Worm (Caenorhabditis elegans) whole organism, L4/young adult: Measurements from ENCODE around the gene T21E8.6.

Experiments used
- W03F9.2 ChIP-seq: fragments of 150-350 bp; optimal IDR thresholded peaks from 2 replicates; lab custom pipeline; 2014; ENCODE audit warnings: missing biosample characterization, missing genetic modification characterization
- dao-5 ChIP-seq: sonication (generic microtip); optimal IDR thresholded peaks from 2 replicates; lab custom pipeline; 2016; ENCODE audit warnings: missing genotype, missing genetic modification characterization, moderate library complexity, missing compliant biosample characterization
- him-1 ChIP-seq: sonication (generic microtip); optimal IDR thresholded peaks from 2 replicates; lab custom pipeline; 2016; ENCODE audit warnings: missing genotype, missing genetic modification reagents, missing genetic modification characterization, missing compliant biosample characterization

The T21E8.6 gene

ce11 chrX:10881984-10882383 lies at the start of gene T21E8.6:
TSS of gene T21E8.6 (plus strand) at chrX:10882284.
- TF ChIP-seq dao-5 (tag; lab: Kevin White, UChicago) (no peak), him-1 (tag; lab: Kevin White, UChicago) (no peak), W03F9.2 (tag; lab: Kevin White, UChicago) (no peak)

DNA sequence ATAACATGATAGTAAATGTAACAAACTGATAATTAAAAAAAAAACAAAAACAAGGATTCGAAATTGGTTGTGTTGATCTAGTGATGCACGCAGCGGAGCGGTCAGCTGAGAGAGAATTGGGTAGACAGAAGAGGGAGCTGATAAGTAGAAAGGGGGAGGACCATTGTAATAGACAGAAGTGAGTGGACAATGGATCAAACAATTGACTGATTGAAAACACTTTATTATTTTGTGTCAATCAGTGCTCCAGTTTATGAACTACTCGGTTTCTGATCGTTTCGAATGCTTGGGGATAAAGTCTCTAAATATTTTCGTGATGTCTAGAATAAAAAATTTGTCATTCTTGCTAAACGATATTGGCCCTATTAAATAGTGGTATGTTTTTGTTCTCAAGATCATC lies 47.5 kb upstream of the T21E8.6 start:
- TF ChIP-seq W03F9.2 (tag; lab: Kevin White, UChicago) (no peak), him-1 (tag; lab: Kevin White, UChicago) (no peak), dao-5 (tag; lab: Kevin White, UChicago) (no peak)

ce11 chrX:10837609-10838008 lies 44.5 kb upstream of the T21E8.6 start:
- TF ChIP-seq W03F9.2 (tag; lab: Kevin White, UChicago) (no peak), him-1 (tag; lab: Kevin White, UChicago) (no peak), dao-5 (tag; lab: Kevin White, UChicago) (no peak)

DNA sequence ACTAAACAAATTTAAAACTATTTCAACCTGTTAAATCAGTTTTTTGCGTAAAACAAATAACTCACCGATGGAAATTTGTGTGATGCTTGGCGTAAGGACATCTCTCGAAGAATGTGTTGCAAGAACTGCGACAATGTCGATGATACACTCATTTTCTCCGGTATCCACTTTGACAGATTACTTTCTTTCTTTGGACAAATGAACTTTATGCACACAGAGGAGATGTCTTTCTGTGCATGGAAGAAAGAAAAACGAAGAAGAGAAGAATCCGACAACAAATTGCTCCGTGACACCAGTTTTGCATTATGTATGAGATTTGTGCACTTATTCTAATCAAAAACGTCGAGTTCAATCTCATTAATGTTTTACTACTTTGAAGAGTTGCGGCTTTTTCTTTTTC lies 43.5 kb upstream of the T21E8.6 start, which contains the start of gene plc-1:
Gene plc-1, minus strand, starts transcription at position 101 of the 400 bp plus-strand sequence.
- TF ChIP-seq dao-5 (tag; lab: Kevin White, UChicago) (no peak), him-1 (tag; lab: Kevin White, UChicago) (no peak), W03F9.2 (tag; lab: Kevin White, UChicago) (no peak)

DNA sequence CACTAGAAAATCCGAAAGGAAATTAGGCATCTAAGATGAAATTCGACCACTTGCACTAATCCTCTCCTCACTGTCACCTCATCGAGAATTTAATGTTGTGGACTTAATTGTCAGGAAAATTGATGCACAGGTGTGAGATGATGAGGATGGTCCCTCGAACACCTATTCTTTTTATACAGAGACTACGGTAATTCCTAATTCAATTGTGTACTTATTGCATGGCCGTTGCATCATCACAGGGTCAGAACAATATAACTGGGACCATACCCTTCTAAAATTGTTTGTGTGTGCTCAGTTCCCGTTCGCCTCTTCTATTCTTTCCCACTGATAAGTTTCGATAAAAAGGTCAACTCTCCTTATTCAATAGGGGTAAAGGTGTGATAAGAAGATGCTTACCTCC lies 37.9 kb upstream of the T21E8.6 start:
- TF ChIP-seq him-1 (tag; lab: Kevin White, UChicago) (no peak), W03F9.2 (tag; lab: Kevin White, UChicago) (no peak), dao-5 (tag; lab: Kevin White, UChicago) (no peak)

- TF ChIP-seq W03F9.2 (tag; lab: Kevin White, UChicago) (no peak), dao-5 (tag; lab: Kevin White, UChicago) (no peak), him-1 (tag; lab: Kevin White, UChicago) (no peak)
Observed at ce11 chrX:10844602-10845354, 37.3 kb upstream of the T21E8.6 start, which contains the start of gene C05A9.2. TSS of gene C05A9.2 (minus strand) at chrX:10844674.

DNA sequence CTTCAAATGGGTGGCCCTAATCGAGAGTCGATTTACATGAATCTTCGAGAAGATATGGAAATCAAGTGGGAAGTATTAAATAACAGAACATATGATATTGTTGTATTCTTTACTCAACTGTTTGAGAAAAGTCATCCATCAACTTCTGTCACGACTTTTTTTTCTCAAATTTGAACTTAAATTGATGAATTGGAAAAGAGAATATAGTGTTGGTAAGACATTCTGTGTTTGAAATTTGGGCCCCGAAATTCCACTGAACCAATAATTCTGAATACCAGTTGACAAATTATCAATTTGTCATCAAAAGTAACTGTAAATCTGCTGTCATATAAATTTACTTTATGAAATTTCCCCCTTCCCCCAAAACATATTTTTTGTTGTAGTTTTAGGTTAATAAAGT lies 35.2 kb upstream of the T21E8.6 start:
- TF ChIP-seq dao-5 (tag; lab: Kevin White, UChicago) (no peak), W03F9.2 (tag; lab: Kevin White, UChicago) (no peak), him-1 (tag; lab: Kevin White, UChicago) (no peak)

- TF ChIP-seq him-1 (tag; lab: Kevin White, UChicago) (no peak), W03F9.2 (tag; lab: Kevin White, UChicago) (no peak), dao-5 (tag; lab: Kevin White, UChicago) (no peak)
Observed at ce11 chrX:10851202-10851601, 30.9 kb upstream of the T21E8.6 start.

ce11 chrX:10851735-10852134 lies 30.3 kb upstream of the T21E8.6 start:
- TF ChIP-seq W03F9.2 (tag; lab: Kevin White, UChicago) (no peak), him-1 (tag; lab: Kevin White, UChicago) (no peak), dao-5 (tag; lab: Kevin White, UChicago) (no peak)

ce11 chrX:10853271-10853670 lies 28.8 kb upstream of the T21E8.6 start:
- TF ChIP-seq dao-5 (tag; lab: Kevin White, UChicago), result no peak
- no peak for TF ChIP-seq him-1 (tag; lab: Kevin White, UChicago)
- TF ChIP-seq W03F9.2 (tag; lab: Kevin White, UChicago), result no peak

DNA sequence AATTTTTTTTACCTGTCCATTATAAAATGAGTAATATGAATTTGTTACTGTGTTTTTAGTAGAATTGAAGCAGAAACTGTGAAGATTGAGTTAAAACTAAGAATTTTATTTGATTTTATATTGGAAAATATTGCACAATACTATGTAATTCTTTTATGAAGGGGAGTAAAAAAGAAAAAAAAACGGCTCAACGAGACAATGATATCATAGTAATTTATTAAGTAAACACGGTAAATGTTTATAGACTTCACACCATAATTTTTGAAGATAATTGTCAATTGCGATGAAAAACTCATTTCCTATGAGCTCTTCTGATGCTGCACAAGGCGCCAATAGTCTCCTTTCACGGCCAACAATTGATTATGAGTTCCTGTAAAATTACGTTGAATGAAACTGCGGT lies 22.9 kb upstream of the T21E8.6 start, which contains the start of gene pgp-5:
Gene pgp-5, minus strand, starts transcription at position 87 of the 400 bp plus-strand sequence.
- no peak for TF ChIP-seq W03F9.2 (tag; lab: Kevin White, UChicago)
- TF ChIP-seq him-1 (tag; lab: Kevin White, UChicago), result no peak
- no peak for TF ChIP-seq dao-5 (tag; lab: Kevin White, UChicago)

DNA sequence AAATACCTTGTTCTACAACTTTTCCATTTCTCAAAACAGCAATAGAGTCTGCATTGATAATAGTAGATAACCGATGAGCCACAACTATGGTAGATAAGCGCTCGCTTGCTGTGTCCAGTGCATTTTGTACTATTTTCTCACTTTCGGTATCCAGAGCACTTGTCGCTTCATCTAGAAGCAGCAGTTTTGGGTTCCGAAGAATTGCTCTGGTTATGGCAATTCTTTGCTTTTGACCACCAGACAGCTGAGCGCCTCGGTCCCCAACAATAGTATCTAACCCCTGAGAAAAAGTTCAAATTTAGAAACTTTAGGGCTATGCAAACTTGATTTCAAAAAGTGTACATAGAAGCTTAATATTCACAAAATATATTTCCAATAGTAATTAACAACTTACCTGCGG lies 22.5 kb upstream of the T21E8.6 start:
- TF ChIP-seq W03F9.2 (tag; lab: Kevin White, UChicago) (no peak), dao-5 (tag; lab: Kevin White, UChicago) (no peak), him-1 (tag; lab: Kevin White, UChicago) (no peak)

- TF ChIP-seq him-1 (tag; lab: Kevin White, UChicago) (no peak), dao-5 (tag; lab: Kevin White, UChicago) (no peak), W03F9.2 (tag; lab: Kevin White, UChicago) (no peak)
Observed at ce11 chrX:10861673-10862072, 20.4 kb upstream of the T21E8.6 start.

- TF ChIP-seq W03F9.2 (tag; lab: Kevin White, UChicago) (no peak), him-1 (tag; lab: Kevin White, UChicago) (no peak), dao-5 (tag; lab: Kevin White, UChicago) (no peak)
Observed at ce11 chrX:10862582-10862981, 19.5 kb upstream of the T21E8.6 start.
